Worm (Caenorhabditis elegans) whole organism, early embryonic: ENCODE results near the gene vps-35.

Experiments
- B0310.2 ChIP-seq: sonication (generic microtip); optimal IDR thresholded peaks from 2 replicates; lab custom pipeline; 2016; ENCODE audit warnings: mild to moderate bottlenecking, missing genetic modification characterization, missing compliant biosample characterization
- ama-1 ChIP-seq: fragments of 150-350 bp; optimal IDR thresholded peaks from 2 replicates; lab custom pipeline; 2014
- hmbx-1 ChIP-seq: sonication (generic microtip); optimal IDR thresholded peaks from 2 replicates; lab custom pipeline; 2016; ENCODE audit warnings: mild to moderate bottlenecking, missing genetic modification characterization, missing compliant biosample characterization
- scrt-1 ChIP-seq: fragments of 200-800 bp; sonication (Bioruptor generic); IDR thresholded peaks from 2 replicates; pipeline ENCODE4 v1.3.6; 2022; ENCODE audit warnings: missing genetic modification characterization, missing compliant biosample characterization
- sea-1 ChIP-seq: fragments of 200-800 bp; sonication (Bioruptor generic); conservative IDR thresholded peaks from 2 replicates; pipeline ENCODE4 v1.3.6; 2022; ENCODE audit warnings: missing genetic modification characterization, missing compliant biosample characterization
- tbx-11 ChIP-seq: fragments of 200-800 bp; sonication (Bioruptor generic); IDR thresholded peaks from 2 replicates; pipeline ENCODE4 v1.3.6; 2022; ENCODE audit warnings: missing genetic modification characterization, missing compliant biosample characterization
- tbx-37 ChIP-seq: fragments of 200-800 bp; sonication (Bioruptor generic); conservative IDR thresholded peaks from 2 replicates; pipeline ENCODE4 v1.3.6; 2022; ENCODE audit warnings: missing genetic modification reagents, missing genetic modification characterization, missing compliant biosample characterization

DNA sequence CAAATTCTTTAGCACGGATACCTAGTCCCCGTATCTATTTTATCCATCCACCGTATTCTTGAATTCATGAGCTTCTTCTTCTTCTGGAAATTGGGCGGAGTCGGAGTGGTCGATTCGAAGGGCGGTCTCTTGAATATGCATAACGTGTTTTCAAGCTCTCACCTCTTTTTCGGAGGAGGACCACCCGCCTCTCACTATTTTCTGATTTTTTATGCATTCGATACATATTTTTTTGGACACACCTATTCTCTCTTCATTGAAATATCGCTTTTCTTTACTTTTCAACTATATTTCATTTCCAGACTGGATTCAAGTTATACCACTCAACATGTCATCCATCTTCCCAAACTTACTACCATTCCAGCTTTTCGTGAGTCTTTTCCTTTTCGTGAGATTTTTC, 20.9 kb downstream of the vps-35 start, which contains the start of gene egl-44:
- no peak for TF ChIP-seq tbx-11 (GFP tag; lab: Robert Waterston, UW)
- no peak for TF ChIP-seq B0310.2
- no peak for TF ChIP-seq ama-1
- TF ChIP-seq sea-1 (GFP tag; lab: Robert Waterston, UW): no peak
- no peak for TF ChIP-seq hmbx-1
- no peak for TF ChIP-seq scrt-1 (GFP tag; lab: Robert Waterston, UW)
- no peak for TF ChIP-seq tbx-37 (GFP tag; lab: Robert Waterston, UW)
